Fruit fly (Drosophila melanogaster) whole organism, prepupa: ENCODE data around the gene Mrtf.

Experiments used
- CG11294 ChIP-seq: fragments of 200-800 bp; sonication (Bioruptor generic); IDR thresholded peaks from 2 replicates; pipeline ENCODE4 v1.3.6; 2022; ENCODE audit warnings: missing biosample characterization, missing genetic modification characterization
- CG11762 ChIP-seq: fragments of 200-800 bp; sonication (Bioruptor generic); optimal IDR thresholded peaks from 3 replicates; lab custom pipeline; 2016; ENCODE audit warnings: missing biosample characterization, missing genetic modification characterization; ENCODE audit not compliant: insufficient read depth
- CG1621 ChIP-seq: fragments of 200-800 bp; sonication (Bioruptor generic); optimal IDR thresholded peaks from 3 replicates; lab custom pipeline; 2018; ENCODE audit warnings: missing biosample characterization, mild to moderate bottlenecking, missing genetic modification characterization
- CG3032 ChIP-seq: fragments of 200-800 bp; optimal IDR thresholded peaks from 2 replicates; lab custom pipeline; 2019; ENCODE audit warnings: missing biosample characterization, mild to moderate bottlenecking, missing genetic modification characterization, moderate library complexity
- CG32006 ChIP-seq: fragments of 200-800 bp; sonication (Bioruptor generic); optimal IDR thresholded peaks from 3 replicates; lab custom pipeline; 2017; ENCODE audit warnings: missing biosample characterization, mild to moderate bottlenecking, missing genetic modification characterization
- Hr39 ChIP-seq: fragments of 200-800 bp; sonication (Bioruptor generic); optimal IDR thresholded peaks from 2 replicates; lab custom pipeline; 2016; ENCODE audit warnings: missing biosample characterization, missing genetic modification characterization
- OdsH ChIP-seq: fragments of 200-800 bp; sonication (Bioruptor generic); optimal IDR thresholded peaks from 3 replicates; lab custom pipeline; 2016; ENCODE audit warnings: missing biosample characterization, missing genetic modification characterization
- Smox ChIP-seq: fragments of 200-800 bp; sonication (Bioruptor generic); optimal IDR thresholded peaks from 3 replicates; lab custom pipeline; 2016; ENCODE audit warnings: missing biosample characterization, missing genetic modification characterization
- cyc ChIP-seq: fragments of 200-800 bp; sonication (Bioruptor generic); optimal IDR thresholded peaks from 3 replicates; lab custom pipeline; 2016; ENCODE audit warnings: missing biosample characterization, missing genetic modification characterization
- dac ChIP-seq: fragments of 200-800 bp; sonication (Bioruptor generic); optimal IDR thresholded peaks from 2 replicates; lab custom pipeline; 2017; ENCODE audit warnings: missing biosample characterization, mild to moderate bottlenecking, missing genetic modification characterization
- svp ChIP-seq: fragments of 200-800 bp; sonication (Bioruptor generic); peaks from one replicate; lab custom pipeline; 2016; ENCODE audit warnings: missing biosample characterization, missing genetic modification characterization
- vri ChIP-seq: fragments of 200-800 bp; sonication (Bioruptor generic); optimal IDR thresholded peaks from 3 replicates; lab custom pipeline; 2016; ENCODE audit warnings: missing biosample characterization, mild to moderate bottlenecking, missing genetic modification characterization

DNA sequence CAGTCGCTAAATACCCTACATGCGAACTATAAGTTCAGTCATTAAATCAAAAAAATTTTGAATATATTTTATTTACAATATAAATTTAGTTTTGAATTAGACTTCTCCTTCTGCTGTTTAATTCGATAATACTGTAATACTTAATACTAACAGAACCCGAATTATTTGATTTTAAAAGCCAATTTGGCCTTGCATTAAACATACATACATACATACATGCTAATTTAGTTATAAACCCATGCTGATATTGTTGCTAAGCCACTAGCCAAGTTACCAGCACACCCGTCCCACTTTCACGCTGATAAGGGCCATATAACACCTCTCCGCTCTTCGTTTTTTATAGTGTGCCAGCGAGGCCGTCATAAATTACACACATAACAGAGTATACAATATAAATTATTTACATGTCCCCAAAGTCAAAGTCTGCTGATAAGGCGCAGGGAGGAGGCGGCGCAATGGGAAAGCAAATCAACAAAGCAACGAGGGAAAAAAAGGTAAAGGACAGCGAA is 32.8 kb upstream of the Mrtf start:
- TF ChIP-seq CG32006 (GFP tag; lab: Kevin White, UChicago) (peak; percentile 58), dac (GFP tag; lab: Kevin White, UChicago) (peak; percentile 26), vri (GFP tag; lab: Kevin White, UChicago) (peak; percentile 81), svp (GFP tag; lab: Kevin White, UChicago) (peak; percentile 95), CG11294 (GFP tag; lab: Robert Waterston, UW) (no peak; the same call in none of the 2 replicates), CG3032 (tag; lab: Kevin White, UChicago) (peak; percentile 40), Hr39 (GFP tag; lab: Kevin White, UChicago) (peak; percentile 9), CG1621 (tag; lab: Kevin White, UChicago) (peak; percentile 50), Smox (GFP tag; lab: Kevin White, UChicago) (no peak), CG11762 (GFP tag; lab: Kevin White, UChicago) (no peak), cyc (peak; percentile 5), OdsH (GFP tag; lab: Kevin White, UChicago) (no peak)
